Worm (Caenorhabditis elegans) whole organism, late embryonic: Measurements from ENCODE around the gene F53A9.7.

Source experiments
- C08G9.2 ChIP-seq: sonication (generic microtip); optimal IDR thresholded peaks from 2 replicates; lab custom pipeline; 2016; ENCODE audit warnings: mild to moderate bottlenecking, missing genetic modification characterization, moderate library complexity, missing compliant biosample characterization
- ama-1 ChIP-seq: fragments of 150-350 bp; optimal IDR thresholded peaks from 2 replicates; lab custom pipeline; 2014
- ceh-19 ChIP-seq: fragments of 200-800 bp; sonication (Bioruptor generic); optimal IDR thresholded peaks from 2 replicates; lab custom pipeline; 2018; ENCODE audit warnings: mild to moderate bottlenecking, missing genetic modification characterization, missing compliant biosample characterization
- fkh-10 ChIP-seq: fragments of 150-350 bp; optimal IDR thresholded peaks from 2 replicates; lab custom pipeline; 2014; ENCODE audit warnings: missing biosample characterization, missing genetic modification reagents, missing genetic modification characterization
- lin-11 ChIP-seq: fragments of 200-800 bp; sonication (Bioruptor generic); optimal IDR thresholded peaks from 2 replicates; lab custom pipeline; 2018; ENCODE audit warnings: mild to moderate bottlenecking, missing genetic modification characterization, missing compliant biosample characterization
- pha-4 ChIP-seq: fragments of 150-350 bp; optimal IDR thresholded peaks from 2 replicates; lab custom pipeline; 2018; ENCODE audit warnings: missing biosample characterization, missing genetic modification reagents, missing genetic modification characterization
- pqm-1 ChIP-seq: sonication (generic microtip); optimal IDR thresholded peaks from 2 replicates; lab custom pipeline; 2016; ENCODE audit warnings: missing genetic modification characterization, missing compliant biosample characterization
- sox-2 ChIP-seq: fragments of 200-800 bp; sonication (Bioruptor generic); IDR thresholded peaks from 2 replicates; pipeline ENCODE4 v1.3.6; 2022; ENCODE audit warnings: missing genetic modification reagents, missing genetic modification characterization, missing compliant biosample characterization
- tbx-2 ChIP-seq: sonication (generic microtip); optimal IDR thresholded peaks from 2 replicates; lab custom pipeline; 2016; ENCODE audit warnings: missing genetic modification characterization, missing compliant biosample characterization
- unc-55 ChIP-seq: sonication (generic microtip); optimal IDR thresholded peaks from 2 replicates; lab custom pipeline; 2017; ENCODE audit warnings: missing biosample characterization, missing genetic modification reagents, missing genetic modification characterization
- ztf-16 ChIP-seq: sonication (generic microtip); optimal IDR thresholded peaks from 2 replicates; lab custom pipeline; 2017; ENCODE audit warnings: missing genetic modification characterization, missing compliant biosample characterization

DNA sequence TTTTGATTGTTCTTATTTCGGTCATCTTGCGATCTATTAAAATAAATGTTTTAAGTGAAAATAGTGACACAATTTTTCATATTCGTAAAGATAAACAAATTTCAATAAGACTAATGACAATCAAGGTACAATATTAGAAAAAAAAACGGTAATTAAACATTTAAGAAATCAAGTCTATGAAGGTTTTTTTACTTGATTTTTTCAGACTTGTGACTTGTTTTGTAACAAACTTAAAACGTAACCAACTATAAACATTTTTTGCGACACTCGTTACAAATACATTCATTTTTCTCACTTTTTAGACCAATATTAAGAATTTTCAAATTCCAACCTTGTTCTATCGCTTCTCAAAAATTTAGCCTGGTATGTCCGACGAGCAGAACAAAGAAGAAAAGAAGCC is 22.7 kb upstream of the F53A9.7 start, which contains the start of gene M02D8.2:
- TF ChIP-seq lin-11 (tag; lab: Kevin White, UChicago) = no peak
- TF ChIP-seq pqm-1 (tag; lab: Kevin White, UChicago) = no peak
- no peak for TF ChIP-seq ama-1 (lab: Kevin White, UChicago)
- TF ChIP-seq pha-4 (tag; lab: Kevin White, UChicago) = no peak
- no peak for TF ChIP-seq ceh-19 (GFP tag; lab: Kevin White, UChicago)
- no peak for TF ChIP-seq ztf-16 (tag; lab: Kevin White, UChicago)
- TF ChIP-seq fkh-10 (GFP tag; lab: Kevin White, UChicago) = no peak
- TF ChIP-seq unc-55 = no peak
- no peak for TF ChIP-seq sox-2 (GFP tag; lab: Robert Waterston, UW)
- no peak for TF ChIP-seq C08G9.2 (tag; lab: Kevin White, UChicago)
- no peak for TF ChIP-seq tbx-2 (tag; lab: Kevin White, UChicago)
